Fruit fly (Drosophila melanogaster): Measurements from ENCODE around the gene Agpat1.
A peak's percentile ranks its signal among the peaks of the same experiment; 100 is the strongest.

Gene Agpat1

dm6 chrX:12737735-12738390, 27.2 kb upstream of the Agpat1 start (continued):
- peak; percentile 69 for TF ChIP-seq CG15336 (GFP tag; IDR thresholded peaks at IDR 0.05)
- TF ChIP-seq svp (GFP tag) = peak; percentile 54
- TF ChIP-seq CG6808 (GFP tag; optimal IDR thresholded peaks at IDR 0.05) = no peak
- TF ChIP-seq Gug (GFP tag; IDR thresholded peaks at IDR 0.05) = peak; percentile 52; the same call in 1 of the 2 replicates
- TF ChIP-seq Sox15 (GFP tag; optimal IDR thresholded peaks at IDR 0.05) = peak; percentile 19
- peak; percentile 57 for TF ChIP-seq acj6 (GFP tag; optimal IDR thresholded peaks at IDR 0.05)
- peak; percentile 28 for TF ChIP-seq cyc (GFP tag; optimal IDR thresholded peaks at IDR 0.05)
- TF ChIP-seq Hr39 (GFP tag; optimal IDR thresholded peaks at IDR 0.05) = peak; percentile 53
- TF ChIP-seq Ets21C (GFP tag; optimal IDR thresholded peaks at IDR 0.05) = peak; percentile 7
- TF ChIP-seq CG11902 (GFP tag; optimal IDR thresholded peaks at IDR 0.05) = peak; percentile 47
- TF ChIP-seq CG11762 (GFP tag; optimal IDR thresholded peaks at IDR 0.05; ENCODE audit: insufficient read depth) = peak; percentile 57
- peak; percentile 52 for TF ChIP-seq Hr4 (GFP tag; optimal IDR thresholded peaks at IDR 0.05)
- peak; percentile 41 for TF ChIP-seq Lpt (GFP tag; optimal IDR thresholded peaks at IDR 0.05)
- no peak for TF ChIP-seq Sox102F (GFP tag; optimal IDR thresholded peaks at IDR 0.05)
- peak; percentile 2 for TF ChIP-seq dac (GFP tag; optimal IDR thresholded peaks at IDR 0.05)
- peak; percentile 17 for TF ChIP-seq CG3032 (tag; optimal IDR thresholded peaks at IDR 0.05)
- no peak for TF ChIP-seq fd85E (GFP tag; optimal IDR thresholded peaks at IDR 0.05)
- TF ChIP-seq CG16779 (tag; optimal IDR thresholded peaks at IDR 0.05) = no peak

- TF ChIP-seq CG32006 (GFP tag; optimal IDR thresholded peaks at IDR 0.05) = no peak
- TF ChIP-seq Gug (GFP tag; IDR thresholded peaks at IDR 0.05) = no peak
- no peak for TF ChIP-seq OdsH (GFP tag; optimal IDR thresholded peaks at IDR 0.05)
- TF ChIP-seq CG6276 (GFP tag; optimal IDR thresholded peaks at IDR 0.05) = no peak
- no peak for TF ChIP-seq topi (GFP tag; optimal IDR thresholded peaks at IDR 0.05)
- TF ChIP-seq CG10631 (GFP tag; optimal IDR thresholded peaks at IDR 0.05) = no peak
- no peak for TF ChIP-seq CG7368 (GFP tag; optimal IDR thresholded peaks at IDR 0.05)
- no peak for TF ChIP-seq pdm3 (GFP tag; optimal IDR thresholded peaks at IDR 0.05)
- no peak for TF ChIP-seq eg (GFP tag; IDR thresholded peaks at IDR 0.05)
- TF ChIP-seq Ets96B (tag; optimal IDR thresholded peaks at IDR 0.05) = no peak
- TF ChIP-seq CG10669 (GFP tag; optimal IDR thresholded peaks at IDR 0.05) = no peak
- peak; percentile 18 for TF ChIP-seq vri (GFP tag; optimal IDR thresholded peaks at IDR 0.05)
- no peak for TF ChIP-seq CG11294 (GFP tag; IDR thresholded peaks at IDR 0.05)
- TF ChIP-seq dac (GFP tag; optimal IDR thresholded peaks at IDR 0.05) = no peak
- TF ChIP-seq fd85E (GFP tag; optimal IDR thresholded peaks at IDR 0.05) = no peak
- TF ChIP-seq Sox15 (GFP tag; optimal IDR thresholded peaks at IDR 0.05) = no peak
- TF ChIP-seq fkh (GFP tag; optimal IDR thresholded peaks at IDR 0.05) = peak; percentile 66
- TF ChIP-seq Eip75B (GFP tag; optimal IDR thresholded peaks at IDR 0.05) = peak; percentile 1
- TF ChIP-seq Eip78C (GFP tag) = no peak
- no peak for TF ChIP-seq Sox102F (GFP tag; optimal IDR thresholded peaks at IDR 0.05)
- TF ChIP-seq CG6808 (GFP tag; optimal IDR thresholded peaks at IDR 0.05) = peak; percentile 30
- peak; percentile 65 for TF ChIP-seq CG6163 (GFP tag; IDR thresholded peaks at IDR 0.05)
- TF ChIP-seq Smox (GFP tag; optimal IDR thresholded peaks at IDR 0.05) = no peak
- no peak for TF ChIP-seq Eip93F (GFP tag; optimal IDR thresholded peaks at IDR 0.05)
- TF ChIP-seq CG15336 (GFP tag; IDR thresholded peaks at IDR 0.05) = 0 out of 2 replicates have a peak, but pooled peaks have one; percentile 28
- TF ChIP-seq CG11762 (GFP tag; optimal IDR thresholded peaks at IDR 0.05; ENCODE audit: insufficient read depth) = no peak
- peak; percentile 11 for TF ChIP-seq Lpt (GFP tag; optimal IDR thresholded peaks at IDR 0.05)
- no peak for TF ChIP-seq CG6854 (GFP tag; optimal IDR thresholded peaks at IDR 0.05)
- no peak for TF ChIP-seq CG8319 (GFP tag; optimal IDR thresholded peaks at IDR 0.05)
- no peak for TF ChIP-seq CG8632 (GFP tag; optimal IDR thresholded peaks at IDR 0.05)
- TF ChIP-seq CG3032 (tag; optimal IDR thresholded peaks at IDR 0.05) = no peak
- no peak for TF ChIP-seq CG34406 (GFP tag; optimal IDR thresholded peaks at IDR 0.05)
- no peak for TF ChIP-seq CG16779 (tag; optimal IDR thresholded peaks at IDR 0.05)
- no peak for TF ChIP-seq salr (GFP tag; optimal IDR thresholded peaks at IDR 0.05)
- TF ChIP-seq acj6 (GFP tag; optimal IDR thresholded peaks at IDR 0.05) = no peak
- peak; percentile 70 for TF ChIP-seq svp (GFP tag)
- TF ChIP-seq Hr39 (GFP tag; optimal IDR thresholded peaks at IDR 0.05) = no peak
- TF ChIP-seq CG31627 (GFP tag; optimal IDR thresholded peaks at IDR 0.05) = no peak
- no peak for TF ChIP-seq CG11902 (GFP tag; optimal IDR thresholded peaks at IDR 0.05)
- no peak for TF ChIP-seq spab (GFP tag; optimal IDR thresholded peaks at IDR 0.05)
- TF ChIP-seq achi (GFP tag; optimal IDR thresholded peaks at IDR 0.05) = no peak
- TF ChIP-seq CG9139 (GFP tag; optimal IDR thresholded peaks at IDR 0.05) = peak; percentile 40
- no peak for TF ChIP-seq CG4318 (GFP tag; optimal IDR thresholded peaks at IDR 0.05)
- TF ChIP-seq dsx (GFP tag; optimal IDR thresholded peaks at IDR 0.05; ENCODE audit: poor library complexity, severe bottlenecking) = peak; percentile 41
- no peak for TF ChIP-seq Hr4 (GFP tag; optimal IDR thresholded peaks at IDR 0.05)
These were observed 26.0 kb upstream of the Agpat1 start for dm6 chrX:12739047-12739446.
